Fruit fly (Drosophila melanogaster) whole organism: ENCODE data around the gene UQCR-C1.
A peak's percentile ranks its signal among the peaks of the same experiment; 100 is the strongest.

Source experiments
- CG8478 ChIP-seq: fragments of >200 bp; optimal IDR thresholded peaks from 2 replicates; lab custom pipeline; 2018; ENCODE audit warnings: inconsistent platforms
- Dll ChIP-seq: fragments of >200 bp; optimal IDR thresholded peaks from 2 replicates; lab custom pipeline; 2017
- EcR ChIP-seq, 2 experiments: fragments of >200 bp; optimal IDR thresholded peaks; 2 replicates each; lab custom pipeline; 2017; ENCODE audit warnings: missing biosample characterization in 2 of 2, missing genetic modification characterization in 2 of 2, missing genetic modification reagents in 2 of 2
- pan ChIP-seq: fragments of >200 bp; optimal IDR thresholded peaks from 2 replicates; lab custom pipeline; 2017
- psq ChIP-seq: fragments of >200 bp; optimal IDR thresholded peaks from 2 replicates; lab custom pipeline; 2017
- usp ChIP-seq: fragments of >200 bp; optimal IDR thresholded peaks from 2 replicates; lab custom pipeline; 2017; ENCODE audit warnings: missing biosample characterization, missing genetic modification characterization, mixed read lengths

Gene UQCR-C1

dm6 chr3R:14890064-14890709 is at the start of gene UQCR-C1, which contains the start of gene CycC:
Gene UQCR-C1, plus strand, starts transcription at chr3R:14890231.
Gene CycC, minus strand, starts transcription at chr3R:14890205.
- TF ChIP-seq psq (no peak), usp (GFP tag; lab: Kevin White, UChicago) (no peak), Dll (lab: Kevin White, UChicago) (no peak), EcR (GFP tag; optimal IDR thresholded peaks at IDR 0.05; lab: Kevin White, UChicago) (no peak), CG8478 (lab: Kevin White, UChicago) (no peak), pan (lab: Kevin White, UChicago) (no peak)

- TF ChIP-seq EcR (GFP tag; optimal IDR thresholded peaks at IDR 0.05; lab: Kevin White, UChicago) (no peak), Dll (lab: Kevin White, UChicago) (no peak), CG8478 (lab: Kevin White, UChicago) (no peak), usp (GFP tag; lab: Kevin White, UChicago) (no peak), pan (lab: Kevin White, UChicago) (no peak), psq (no peak)
These were observed 45.3 kb upstream of the UQCR-C1 start, which contains the start of gene CG3610 for dm6 chr3R:14844743-14845142. Gene CG3610, plus strand, starts transcription at chr3R:14845043.

dm6 chr3R:14846924-14847599 is 43.0 kb upstream of the UQCR-C1 start:
- TF ChIP-seq CG8478 (lab: Kevin White, UChicago) (no peak), EcR (GFP tag; optimal IDR thresholded peaks at IDR 0.05; lab: Kevin White, UChicago) (no peak), psq (no peak), pan (lab: Kevin White, UChicago) (no peak), usp (GFP tag; lab: Kevin White, UChicago) (no peak), Dll (lab: Kevin White, UChicago) (no peak)

dm6 chr3R:14847844-14848243 is 42.2 kb upstream of the UQCR-C1 start:
- TF ChIP-seq usp (GFP tag; lab: Kevin White, UChicago) (no peak), CG8478 (lab: Kevin White, UChicago) (no peak), EcR (GFP tag; optimal IDR thresholded peaks at IDR 0.05; lab: Kevin White, UChicago) (no peak), Dll (lab: Kevin White, UChicago) (no peak), pan (lab: Kevin White, UChicago) (no peak), psq (no peak)

dm6 chr3R:14852610-14853009 is 37.4 kb upstream of the UQCR-C1 start:
- TF ChIP-seq pan (lab: Kevin White, UChicago): no peak
- TF ChIP-seq CG8478 (lab: Kevin White, UChicago): no peak
- TF ChIP-seq usp (GFP tag; lab: Kevin White, UChicago): no peak
- TF ChIP-seq psq: no peak
- no peak for TF ChIP-seq Dll (lab: Kevin White, UChicago)
- TF ChIP-seq EcR (GFP tag; optimal IDR thresholded peaks at IDR 0.05; lab: Kevin White, UChicago): no peak

dm6 chr3R:14853767-14854191 is 36.3 kb upstream of the UQCR-C1 start:
- TF ChIP-seq usp (GFP tag; lab: Kevin White, UChicago) (no peak), Dll (lab: Kevin White, UChicago) (peak; percentile 56)

- TF ChIP-seq pan (lab: Kevin White, UChicago): no peak
These were observed 25.2 kb upstream of the UQCR-C1 start for dm6 chr3R:14864819-14865218.

dm6 chr3R:14873345-14873744 is 16.7 kb upstream of the UQCR-C1 start:
- TF ChIP-seq EcR (GFP tag; optimal IDR thresholded peaks at IDR 0.05; lab: Kevin White, UChicago) (no peak), CG8478 (lab: Kevin White, UChicago) (no peak), pan (lab: Kevin White, UChicago) (no peak), usp (GFP tag; lab: Kevin White, UChicago) (no peak), psq (no peak), Dll (lab: Kevin White, UChicago) (no peak)

- TF ChIP-seq psq: no peak
- TF ChIP-seq EcR (GFP tag; optimal IDR thresholded peaks at IDR 0.05; lab: Kevin White, UChicago): no peak
- TF ChIP-seq pan (lab: Kevin White, UChicago): no peak
- TF ChIP-seq CG8478 (lab: Kevin White, UChicago): no peak
- no peak for TF ChIP-seq usp (GFP tag; lab: Kevin White, UChicago)
These were observed 14.6 kb upstream of the UQCR-C1 start, which contains the start of gene btsz for dm6 chr3R:14875274-14875964. Gene btsz, minus strand, starts transcription at chr3R:14875488.

dm6 chr3R:14875965-14876331 is 14.1 kb upstream of the UQCR-C1 start:
- no peak for TF ChIP-seq EcR (GFP tag; optimal IDR thresholded peaks at IDR 0.05; lab: Kevin White, UChicago)

dm6 chr3R:14878145-14878544 is 11.9 kb upstream of the UQCR-C1 start:
- TF ChIP-seq Dll (lab: Kevin White, UChicago) (no peak), usp (GFP tag; lab: Kevin White, UChicago) (no peak), EcR (GFP tag; optimal IDR thresholded peaks at IDR 0.05; lab: Kevin White, UChicago) (no peak), psq (no peak), pan (lab: Kevin White, UChicago) (no peak), CG8478 (lab: Kevin White, UChicago) (no peak)
